Fruit fly (Drosophila melanogaster): ENCODE data around the gene CG34043.

Gene CG34043

DNA sequence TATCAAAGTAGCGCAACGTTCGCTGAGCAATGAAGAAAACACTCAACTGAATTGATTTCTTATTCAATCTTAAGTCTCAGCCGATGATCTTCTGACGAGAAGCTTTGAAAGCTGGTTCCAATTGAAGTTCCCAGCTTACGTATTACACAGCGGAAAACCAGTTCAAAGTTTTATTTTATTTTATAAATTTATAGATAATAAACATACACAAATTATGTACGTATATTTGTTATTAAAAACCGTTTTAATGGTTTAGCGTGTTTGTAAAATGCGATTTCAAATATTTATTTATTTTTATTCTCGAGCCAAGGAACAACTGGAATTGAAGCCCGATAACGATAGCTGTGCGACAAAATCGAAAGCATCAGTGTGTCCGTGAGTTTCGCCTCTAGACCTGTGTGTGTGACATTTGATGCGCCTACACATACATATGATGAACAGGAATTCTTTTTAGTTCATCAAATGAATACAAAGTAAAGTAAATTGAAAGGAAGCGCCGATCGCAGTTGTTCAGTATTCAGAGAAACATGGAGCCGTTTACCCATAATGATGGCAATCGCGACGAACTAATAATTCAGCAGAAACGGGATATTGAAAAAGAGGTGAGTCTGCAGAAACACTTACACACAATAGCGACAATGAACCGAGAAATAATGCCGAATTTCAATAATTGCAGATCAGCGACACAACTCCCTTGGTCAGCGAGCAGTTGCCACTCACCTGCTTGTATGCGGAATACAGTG is 26.0 kb upstream of the CG34043 start, which contains the start of the genes CG5390 and CG4968 (continued):
- TF ChIP-seq CG43689 (GFP tag; IDR thresholded peaks at IDR 0.05) (0 out of 2 replicates have a peak, but pooled peaks have one; percentile 44), D19A (tag; optimal IDR thresholded peaks at IDR 0.05) (no peak), CG12391 (tag; optimal IDR thresholded peaks at IDR 0.05) (peak; percentile 85), Usf (GFP tag; optimal IDR thresholded peaks at IDR 0.05) (no peak), CG6791 (GFP tag; IDR thresholded peaks at IDR 0.05; ENCODE audit: partially characterized antibody) (0 out of 3 replicates have a peak, but pooled peaks have one; percentile 42), CG2129 (GFP tag; IDR thresholded peaks at IDR 0.05; ENCODE audit: partially characterized antibody) (no peak), chn (GFP tag; optimal IDR thresholded peaks at IDR 0.05) (peak; percentile 1), CG14050 (GFP tag; IDR thresholded peaks at IDR 0.05) (peak; percentile 30; the same call in 1 of the 3 replicates), tll (GFP tag; optimal IDR thresholded peaks at IDR 0.05) (no peak), Hand (GFP tag; optimal IDR thresholded peaks at IDR 0.05) (peak; percentile 54), lab (GFP tag; optimal IDR thresholded peaks at IDR 0.05) (no peak), Stat92E (GFP tag; optimal IDR thresholded peaks at IDR 0.05) (no peak), CG1792 (GFP tag; optimal IDR thresholded peaks at IDR 0.05) (no peak), Nf-YC (tag; optimal IDR thresholded peaks at IDR 0.05) (peak; percentile 78), Spps (tag; optimal IDR thresholded peaks at IDR 0.05) (peak; percentile 44), Bgb (GFP tag; IDR thresholded peaks at IDR 0.05; ENCODE audit: partially characterized antibody) (peak; percentile 31; the same call in 1 of the 2 replicates), CG10565 (GFP tag; optimal IDR thresholded peaks at IDR 0.05) (no peak), her (GFP tag; optimal IDR thresholded peaks at IDR 0.05) (no peak), MBD-R2 (GFP tag; IDR thresholded peaks at IDR 0.05) (peak; percentile 87), pum (GFP tag; optimal IDR thresholded peaks at IDR 0.05) (no peak), CG12659 (GFP tag; optimal IDR thresholded peaks at IDR 0.05) (peak; percentile 86), CG3407 (GFP tag; optimal IDR thresholded peaks at IDR 0.05) (peak; percentile 56), Deaf1 (tag; optimal IDR thresholded peaks at IDR 0.05) (no peak), crol (GFP tag; IDR thresholded peaks at IDR 0.05) (no peak), fd64A (GFP tag; optimal IDR thresholded peaks at IDR 0.05) (no peak), CG11093 (GFP tag; IDR thresholded peaks at IDR 0.05) (no peak), ase (GFP tag; IDR thresholded peaks at IDR 0.05) (peak; percentile 49; the same call in 1 of the 3 replicates), Sry-β (GFP tag; optimal IDR thresholded peaks at IDR 0.05) (peak; percentile 1), repo (GFP tag; optimal IDR thresholded peaks at IDR 0.05) (no peak), btn (GFP tag; optimal IDR thresholded peaks at IDR 0.05) (no peak), bsh (GFP tag; optimal IDR thresholded peaks at IDR 0.05) (peak in 1 of 2 experiments; percentile 74), ems (GFP tag; optimal IDR thresholded peaks at IDR 0.05) (peak; percentile 3), sima (GFP tag; optimal IDR thresholded peaks at IDR 0.05) (no peak), Rx (GFP tag; IDR thresholded peaks at IDR 0.05) (no peak), pnt (GFP tag; optimal IDR thresholded peaks at IDR 0.05) (no peak), CG32772 (GFP tag; IDR thresholded peaks at IDR 0.05) (no peak), CG30403 (GFP tag; optimal IDR thresholded peaks at IDR 0.05) (peak; percentile 73), pros (GFP tag; optimal IDR thresholded peaks at IDR 0.05) (peak; percentile 61), NK7.1 (GFP tag; optimal IDR thresholded peaks at IDR 0.05) (no peak), CG12071 (GFP tag; optimal IDR thresholded peaks at IDR 0.05) (no peak), nmo (GFP tag; optimal IDR thresholded peaks at IDR 0.05) (peak; percentile 66), C15 (GFP tag; IDR thresholded peaks at IDR 0.05) (no peak), tna (GFP tag; IDR thresholded peaks at IDR 0.05; ENCODE audit: partially characterized antibody) (no peak), tup (GFP tag; optimal IDR thresholded peaks at IDR 0.05) (peak; percentile 35), CG6689 (GFP tag; IDR thresholded peaks at IDR 0.05) (no peak), ci (GFP tag; IDR thresholded peaks at IDR 0.05) (peak; percentile 81; the same call in 2 of the 3 replicates), tx (GFP tag; optimal IDR thresholded peaks at IDR 0.05) (no peak), eyg (GFP tag; optimal IDR thresholded peaks at IDR 0.05) (no peak)
